Worm (Caenorhabditis elegans) whole organism, late embryonic: ENCODE data around the gene F44E2.8.
A peak's percentile ranks its signal among the peaks of the same experiment; 100 is the strongest.

Source experiments
- C38D4.7 ChIP-seq: fragments of 200-800 bp; sonication (Bioruptor generic); optimal IDR thresholded peaks from 2 replicates; lab custom pipeline; 2018; ENCODE audit warnings: mild to moderate bottlenecking, missing genetic modification characterization, moderate library complexity, missing compliant biosample characterization
- F13H6.1 ChIP-seq: sonication (generic microtip); optimal IDR thresholded peaks from 2 replicates; lab custom pipeline; 2016; ENCODE audit warnings: missing genetic modification characterization, missing compliant biosample characterization
- K02D7.2 ChIP-seq: sonication (generic microtip); optimal IDR thresholded peaks from 2 replicates; lab custom pipeline; 2017; ENCODE audit warnings: mild to moderate bottlenecking, missing genetic modification characterization, missing compliant biosample characterization
- K09A11.1 ChIP-seq: sonication (generic microtip); optimal IDR thresholded peaks from 2 replicates; lab custom pipeline; 2017; ENCODE audit warnings: antibody characterized with exemption, mild to moderate bottlenecking, missing genetic modification characterization, missing compliant biosample characterization; ENCODE audit not compliant: insufficient read depth
- T23F11.4 ChIP-seq: fragments of 200-800 bp; sonication (Bioruptor generic); optimal IDR thresholded peaks from 2 replicates; lab custom pipeline; 2018; ENCODE audit warnings: mild to moderate bottlenecking, missing genetic modification characterization, missing compliant biosample characterization
- ama-1 ChIP-seq: fragments of 150-350 bp; optimal IDR thresholded peaks from 2 replicates; lab custom pipeline; 2014
- ceh-14 ChIP-seq: sonication (generic microtip); optimal IDR thresholded peaks from 2 replicates; lab custom pipeline; 2016; ENCODE audit warnings: missing genotype, missing genetic modification characterization, missing compliant biosample characterization
- ceh-2 ChIP-seq: sonication (generic microtip); optimal IDR thresholded peaks from 2 replicates; lab custom pipeline; 2016; ENCODE audit warnings: missing genotype, missing genetic modification characterization, missing compliant biosample characterization
- ceh-24 ChIP-seq: sonication (generic microtip); optimal IDR thresholded peaks from 2 replicates; lab custom pipeline; 2016; ENCODE audit warnings: mild to moderate bottlenecking, missing genetic modification characterization, missing compliant biosample characterization
- ceh-31 ChIP-seq: sonication (generic microtip); optimal IDR thresholded peaks from 2 replicates; lab custom pipeline; 2016; ENCODE audit warnings: missing genetic modification characterization, missing compliant biosample characterization
- ceh-45 ChIP-seq: fragments of 200-800 bp; sonication (Bioruptor generic); IDR thresholded peaks from 2 replicates; pipeline ENCODE4 v1.3.6; 2022; ENCODE audit warnings: missing genetic modification reagents, missing genetic modification characterization, missing compliant biosample characterization
- ceh-48 ChIP-seq: sonication (generic microtip); optimal IDR thresholded peaks from 2 replicates; lab custom pipeline; 2016; ENCODE audit warnings: missing genetic modification characterization, inconsistent platforms, missing compliant biosample characterization
- dmd-4 ChIP-seq: sonication (generic microtip); optimal IDR thresholded peaks from 2 replicates; lab custom pipeline; 2016; ENCODE audit warnings: borderline replicate concordance, missing genetic modification characterization, missing compliant biosample characterization
- dve-1 ChIP-seq: sonication (generic microtip); optimal IDR thresholded peaks from 2 replicates; lab custom pipeline; 2017; ENCODE audit warnings: antibody characterized with exemption, mild to moderate bottlenecking, missing genetic modification characterization, missing compliant biosample characterization
- elt-2 ChIP-seq: sonication (generic microtip); optimal IDR thresholded peaks from 2 replicates; lab custom pipeline; 2016; ENCODE audit warnings: missing genetic modification reagents, missing genetic modification characterization, missing compliant biosample characterization
- elt-4 ChIP-seq: sonication (generic microtip); optimal IDR thresholded peaks from 2 replicates; lab custom pipeline; 2016; ENCODE audit warnings: missing genetic modification characterization, missing compliant biosample characterization
- fax-1 ChIP-seq: sonication (generic microtip); optimal IDR thresholded peaks from 2 replicates; lab custom pipeline; 2016; ENCODE audit warnings: missing genotype, missing genetic modification characterization, missing compliant biosample characterization
- fkh-10 ChIP-seq: fragments of 150-350 bp; optimal IDR thresholded peaks from 2 replicates; lab custom pipeline; 2014; ENCODE audit warnings: missing biosample characterization, missing genetic modification reagents, missing genetic modification characterization
- lim-6 ChIP-seq: sonication (generic microtip); optimal IDR thresholded peaks from 2 replicates; lab custom pipeline; 2016; ENCODE audit warnings: missing genetic modification characterization, missing compliant biosample characterization
- madf-2 ChIP-seq: sonication (generic microtip); optimal IDR thresholded peaks from 2 replicates; lab custom pipeline; 2017; ENCODE audit warnings: missing genetic modification characterization, missing compliant biosample characterization
- mec-3 ChIP-seq: sonication (generic microtip); optimal IDR thresholded peaks from 2 replicates; lab custom pipeline; 2016; ENCODE audit warnings: borderline replicate concordance, missing genetic modification characterization, missing compliant biosample characterization
- nfya-1 ChIP-seq: sonication (generic microtip); optimal IDR thresholded peaks from 2 replicates; lab custom pipeline; 2017; ENCODE audit warnings: missing genetic modification characterization, mild to moderate bottlenecking, missing compliant biosample characterization, antibody characterized with exemption, moderate library complexity
- nhr-11 ChIP-seq: fragments of 150-350 bp; optimal IDR thresholded peaks from 2 replicates; lab custom pipeline; 2014; ENCODE audit warnings: missing biosample characterization, missing genetic modification characterization
- nhr-232 ChIP-seq: sonication (generic microtip); optimal IDR thresholded peaks from 2 replicates; lab custom pipeline; 2016; ENCODE audit warnings: missing genetic modification characterization, missing compliant biosample characterization
- npax-4 ChIP-seq: sonication (generic microtip); optimal IDR thresholded peaks from 2 replicates; lab custom pipeline; 2016; ENCODE audit warnings: missing genetic modification characterization, missing compliant biosample characterization
- odd-2 ChIP-seq: sonication (generic microtip); optimal IDR thresholded peaks from 2 replicates; lab custom pipeline; 2017; ENCODE audit warnings: antibody characterized with exemption, mild to moderate bottlenecking, missing genetic modification characterization, missing compliant biosample characterization
- pat-9 ChIP-seq: fragments of 200-800 bp; sonication (Bioruptor generic); optimal IDR thresholded peaks from 2 replicates; lab custom pipeline; 2018; ENCODE audit warnings: mild to moderate bottlenecking, missing genetic modification characterization, moderate library complexity, missing compliant biosample characterization
- pha-2 ChIP-seq: sonication (generic microtip); optimal IDR thresholded peaks from 2 replicates; lab custom pipeline; 2017; ENCODE audit warnings: mild to moderate bottlenecking, missing genetic modification characterization, missing compliant biosample characterization
- pha-4 ChIP-seq: fragments of 150-350 bp; optimal IDR thresholded peaks from 2 replicates; lab custom pipeline; 2018; ENCODE audit warnings: missing biosample characterization, missing genetic modification reagents, missing genetic modification characterization
- pqm-1 ChIP-seq: sonication (generic microtip); optimal IDR thresholded peaks from 2 replicates; lab custom pipeline; 2016; ENCODE audit warnings: missing genetic modification characterization, missing compliant biosample characterization
- pros-1 ChIP-seq: fragments of 150-350 bp; optimal IDR thresholded peaks from 2 replicates; lab custom pipeline; 2014; ENCODE audit warnings: missing biosample characterization, missing genetic modification reagents, missing genetic modification characterization
- ref-2 ChIP-seq: sonication (generic microtip); optimal IDR thresholded peaks from 2 replicates; lab custom pipeline; 2016; ENCODE audit warnings: missing genetic modification characterization, missing compliant biosample characterization
- rnt-1 ChIP-seq: sonication (generic microtip); optimal IDR thresholded peaks from 2 replicates; lab custom pipeline; 2016; ENCODE audit warnings: missing genetic modification characterization, missing compliant biosample characterization
- sdc-2 ChIP-seq: sonication (generic microtip); optimal IDR thresholded peaks from 2 replicates; lab custom pipeline; 2016; ENCODE audit warnings: missing genotype, missing genetic modification characterization, missing compliant biosample characterization
- sox-2 ChIP-seq: fragments of 200-800 bp; sonication (Bioruptor generic); IDR thresholded peaks from 2 replicates; pipeline ENCODE4 v1.3.6; 2022; ENCODE audit warnings: missing genetic modification reagents, missing genetic modification characterization, missing compliant biosample characterization
- ttx-3 ChIP-seq: sonication (generic microtip); optimal IDR thresholded peaks from 2 replicates; lab custom pipeline; 2016; ENCODE audit warnings: missing genetic modification reagents, missing genetic modification characterization, missing compliant biosample characterization
- unc-3 ChIP-seq, 2 experiments: fragments of 200-800 bp in 1 of 2; sonication (Bioruptor generic) in 1 of 2; sonication (generic microtip) in 1 of 2; conservative IDR thresholded peaks in 1 of 2; optimal IDR thresholded peaks in 1 of 2; 2 replicates each; pipeline versions ENCODE4 v1.3.6 to Lab custom; 2016 to 2022; ENCODE audit warnings: missing compliant biosample characterization in 2 of 2, missing genetic modification characterization in 2 of 2, missing genetic modification reagents in 1 of 2
- unc-55 ChIP-seq: sonication (generic microtip); optimal IDR thresholded peaks from 2 replicates; lab custom pipeline; 2017; ENCODE audit warnings: missing biosample characterization, missing genetic modification reagents, missing genetic modification characterization
- unc-86 ChIP-seq: sonication (generic microtip); optimal IDR thresholded peaks from 2 replicates; lab custom pipeline; 2016; ENCODE audit warnings: missing genetic modification characterization, missing compliant biosample characterization
- ztf-16 ChIP-seq: sonication (generic microtip); optimal IDR thresholded peaks from 2 replicates; lab custom pipeline; 2017; ENCODE audit warnings: missing genetic modification characterization, missing compliant biosample characterization

Gene F44E2.8

ce11 chrIII:8850482-8851047, 888 bp upstream of the F44E2.8 start, which contains the start of gene F44E2.9 (continued):
- TF ChIP-seq K09A11.1 (tag; lab: Kevin White, UChicago) (no peak), pha-2 (tag; lab: Kevin White, UChicago) (no peak), pat-9 (tag; lab: Kevin White, UChicago) (no peak), ceh-2 (tag; lab: Kevin White, UChicago) (peak; percentile 77), fax-1 (tag; lab: Kevin White, UChicago) (peak; percentile 29), ceh-14 (tag; lab: Kevin White, UChicago) (peak; percentile 1), ceh-31 (tag; lab: Kevin White, UChicago) (peak; percentile 86), ceh-48 (tag; lab: Kevin White, UChicago) (no peak), pha-4 (tag; lab: Kevin White, UChicago) (no peak), pros-1 (no peak), rnt-1 (peak; percentile 52), K02D7.2 (tag; lab: Kevin White, UChicago) (no peak), mec-3 (tag; lab: Kevin White, UChicago) (peak; percentile 70), elt-4 (tag; lab: Kevin White, UChicago) (no peak), fkh-10 (no peak), pqm-1 (no peak), dve-1 (tag; lab: Kevin White, UChicago) (no peak), elt-2 (tag; lab: Kevin White, UChicago) (no peak), ref-2 (peak; percentile 51), nhr-232 (tag; lab: Kevin White, UChicago) (no peak), C38D4.7 (GFP tag; lab: Kevin White, UChicago) (no peak), madf-2 (tag; lab: Kevin White, UChicago) (no peak), ceh-24 (tag; lab: Kevin White, UChicago) (no peak), odd-2 (tag; lab: Kevin White, UChicago) (no peak), sdc-2 (peak; percentile 11), ceh-45 (GFP tag; lab: Robert Waterston, UW) (no peak), ztf-16 (tag; lab: Kevin White, UChicago) (no peak), ama-1 (lab: Kevin White, UChicago) (no peak), nfya-1 (tag; lab: Kevin White, UChicago) (peak; percentile 22), T23F11.4 (GFP tag; lab: Kevin White, UChicago) (no peak), unc-86 (tag; lab: Kevin White, UChicago) (no peak), ttx-3 (no peak), dmd-4 (no peak), npax-4 (tag; lab: Kevin White, UChicago) (no peak), nhr-11 (no peak), sox-2 (GFP tag; lab: Robert Waterston, UW) (no peak), lim-6 (tag; lab: Kevin White, UChicago) (peak; percentile 21)

DNA sequence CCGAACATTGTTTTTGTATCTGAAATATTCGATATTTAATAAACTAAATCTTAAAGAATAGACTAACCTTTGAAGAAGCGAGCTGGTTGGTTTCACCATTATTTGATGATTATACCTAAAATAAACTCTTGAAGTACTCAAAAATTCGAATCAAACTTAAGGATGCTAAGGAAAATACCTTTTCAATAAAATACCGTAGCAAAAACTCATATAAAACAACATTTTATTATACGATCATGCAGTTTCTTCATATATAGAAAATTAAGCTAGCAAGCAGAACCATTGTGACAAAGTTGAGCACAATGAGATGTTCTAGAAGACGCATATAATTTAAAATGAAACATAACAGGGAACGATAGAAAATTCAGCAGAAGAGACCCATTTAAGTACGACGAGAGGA, 1.3 kb downstream of the F44E2.8 start, which contains the start of gene F44E2.7:
Gene F44E2.7 (minus strand): TSS at position 101 of the 400 bp plus-strand sequence.
- TF ChIP-seq nhr-11, result no peak
- no peak for TF ChIP-seq F13H6.1
- no peak for TF ChIP-seq mec-3 (tag; lab: Kevin White, UChicago)

ce11 chrIII:8847722-8848121, 2.0 kb downstream of the F44E2.8 start:
- TF ChIP-seq unc-55 (GFP tag; lab: Kevin White, UChicago), result peak; percentile 6
- no peak for TF ChIP-seq unc-3 (GFP tag; conservative IDR thresholded peaks at IDR 0.05; lab: Robert Waterston, UW)
- TF ChIP-seq unc-3 (tag; optimal IDR thresholded peaks at IDR 0.05; lab: Kevin White, UChicago), result no peak
- TF ChIP-seq nfya-1 (tag; lab: Kevin White, UChicago), result peak; percentile 14
